Fruit fly (Drosophila melanogaster) whole organism, embryonic: ENCODE results near the gene smo.

Experiments
- Abd-B ChIP-seq: fragments of 200-800 bp; sonication (Bioruptor generic); optimal IDR thresholded peaks from 2 replicates; lab custom pipeline; 2018; ENCODE audit warnings: missing biosample characterization, mild to moderate bottlenecking, missing genetic modification characterization, moderate library complexity
- Atf6 ChIP-seq: fragments of 200-800 bp; sonication (Bioruptor generic); IDR thresholded peaks from 2 replicates; pipeline ENCODE4 v1.3.6; 2022; ENCODE audit warnings: missing biosample characterization, missing genetic modification characterization
- Bdp1 ChIP-seq: fragments of 200-800 bp; sonication (Bioruptor generic); optimal IDR thresholded peaks from 3 replicates; lab custom pipeline; 2016; ENCODE audit warnings: missing biosample characterization, missing genetic modification characterization
- Blimp-1 ChIP-seq: fragments of 200-800 bp; sonication (Bioruptor generic); optimal IDR thresholded peaks from 3 replicates; lab custom pipeline; 2018; ENCODE audit warnings: missing biosample characterization, missing genetic modification characterization, mild to moderate bottlenecking, moderate library complexity, missing genetic modification reagents
- CG11398 ChIP-seq: fragments of 200-800 bp; sonication (Bioruptor generic); optimal IDR thresholded peaks from 2 replicates; lab custom pipeline; 2016; ENCODE audit warnings: missing biosample characterization, missing genetic modification characterization
- CG11560 ChIP-seq: fragments of 200-800 bp; sonication (Bioruptor generic); IDR thresholded peaks from 3 replicates; pipeline ENCODE4 v1.3.6; 2022; ENCODE audit warnings: missing biosample characterization, missing genetic modification characterization
- CG12236 ChIP-seq: fragments of 200-800 bp; sonication (Bioruptor generic); optimal IDR thresholded peaks from 2 replicates; lab custom pipeline; 2016; ENCODE audit warnings: missing biosample characterization, missing genetic modification characterization
- CG14050 ChIP-seq: fragments of 200-800 bp; sonication (Bioruptor generic); IDR thresholded peaks from 3 replicates; pipeline ENCODE4 v1.3.6; 2022; ENCODE audit warnings: missing biosample characterization, missing genetic modification characterization
- CG14667 ChIP-seq: fragments of 200-800 bp; sonication (Bioruptor generic); IDR thresholded peaks from 2 replicates; pipeline ENCODE4 v1.3.6; 2022; ENCODE audit warnings: missing biosample characterization, missing genetic modification characterization
- CG15269 ChIP-seq: fragments of 200-800 bp; sonication (Bioruptor generic); optimal IDR thresholded peaks from 2 replicates; lab custom pipeline; 2018; ENCODE audit warnings: missing biosample characterization, mild to moderate bottlenecking, missing genetic modification characterization, moderate library complexity
- CG1529 ChIP-seq: fragments of 200-800 bp; sonication (Bioruptor generic); optimal IDR thresholded peaks from 3 replicates; lab custom pipeline; 2018; ENCODE audit warnings: missing biosample characterization, missing genetic modification characterization
- CG15601 ChIP-seq: fragments of 200-800 bp; sonication (Bioruptor generic); optimal IDR thresholded peaks from 3 replicates; lab custom pipeline; 2019; ENCODE audit warnings: missing biosample characterization, mild to moderate bottlenecking, missing genetic modification characterization, moderate library complexity
- CG15696 ChIP-seq: fragments of 200-800 bp; sonication (Bioruptor generic); optimal IDR thresholded peaks from 2 replicates; lab custom pipeline; 2019; ENCODE audit warnings: missing biosample characterization, mild to moderate bottlenecking, missing genetic modification characterization, moderate library complexity
- CG30020 ChIP-seq: fragments of 200-800 bp; optimal IDR thresholded peaks from 2 replicates; lab custom pipeline; 2019; ENCODE audit warnings: missing biosample characterization, mild to moderate bottlenecking, missing genetic modification characterization, moderate library complexity
- CG31441 ChIP-seq: fragments of 200-800 bp; sonication (Bioruptor generic); IDR thresholded peaks from 2 replicates; pipeline ENCODE4 v1.3.6; 2022; ENCODE audit warnings: missing biosample characterization, missing genetic modification characterization
- CG32772 ChIP-seq: fragments of 200-800 bp; sonication (Bioruptor generic); IDR thresholded peaks from 2 replicates; pipeline ENCODE4 v1.3.6; 2022; ENCODE audit warnings: missing biosample characterization, missing genetic modification characterization
- CG3281 ChIP-seq: fragments of 200-800 bp; sonication (Bioruptor generic); optimal IDR thresholded peaks from 3 replicates; lab custom pipeline; 2017; ENCODE audit warnings: missing biosample characterization, mild to moderate bottlenecking, missing genetic modification characterization
- CG4328 ChIP-seq: fragments of 200-800 bp; sonication (Bioruptor generic); optimal IDR thresholded peaks from 3 replicates; lab custom pipeline; 2017; ENCODE audit warnings: missing biosample characterization, missing genetic modification reagents, missing genetic modification characterization
- CG7357 ChIP-seq: fragments of 200-800 bp; sonication (Bioruptor generic); IDR thresholded peaks from 3 replicates; pipeline ENCODE4 v1.3.6; 2022; ENCODE audit warnings: missing biosample characterization, missing genetic modification characterization
- CG7987 ChIP-seq: fragments of 200-800 bp; sonication (Bioruptor generic); optimal IDR thresholded peaks from 2 replicates; lab custom pipeline; 2018; ENCODE audit warnings: missing biosample characterization, mild to moderate bottlenecking, missing genetic modification characterization, moderate library complexity
- CG9797 ChIP-seq: fragments of 200-800 bp; sonication (Bioruptor generic); optimal IDR thresholded peaks from 3 replicates; lab custom pipeline; 2018; ENCODE audit warnings: missing biosample characterization, mild to moderate bottlenecking, missing genetic modification characterization
- Deaf1 ChIP-seq: fragments of 200-800 bp; optimal IDR thresholded peaks from 3 replicates; lab custom pipeline; 2019; ENCODE audit warnings: missing biosample characterization, mild to moderate bottlenecking, missing genetic modification characterization, moderate library complexity
- Dek ChIP-seq: fragments of 200-800 bp; sonication (Bioruptor generic); optimal IDR thresholded peaks from 3 replicates; lab custom pipeline; 2019; ENCODE audit warnings: missing biosample characterization, mild to moderate bottlenecking, missing genetic modification characterization, moderate library complexity
- Dip3 ChIP-seq: fragments of 200-800 bp; sonication (Bioruptor generic); optimal IDR thresholded peaks from 3 replicates; lab custom pipeline; 2016; ENCODE audit warnings: missing biosample characterization, missing genetic modification characterization
- Doc3 ChIP-seq: fragments of 200-800 bp; sonication (Bioruptor generic); IDR thresholded peaks from 3 replicates; pipeline ENCODE4 v1.3.6; 2022; ENCODE audit warnings: missing biosample characterization, missing genetic modification characterization; ENCODE audit not compliant: partially characterized antibody
- Fer3 ChIP-seq: fragments of 200-800 bp; sonication (Bioruptor generic); optimal IDR thresholded peaks from 2 replicates; lab custom pipeline; 2018; ENCODE audit warnings: missing biosample characterization, mild to moderate bottlenecking, missing genetic modification characterization, moderate library complexity
- Gug ChIP-seq: fragments of 200-800 bp; sonication (Bioruptor generic); IDR thresholded peaks from 4 replicates; pipeline ENCODE4 v1.3.6; 2022; ENCODE audit warnings: missing biosample characterization, missing genetic modification characterization
- HmgD ChIP-seq: fragments of 200-800 bp; sonication (Bioruptor generic); optimal IDR thresholded peaks from 3 replicates; lab custom pipeline; 2016; ENCODE audit warnings: missing biosample characterization, missing genetic modification characterization
- Hr39 ChIP-seq: fragments of >200 bp; optimal IDR thresholded peaks from 2 replicates; lab custom pipeline; 2017
- Jarid2 ChIP-seq: fragments of 200-800 bp; sonication (Bioruptor generic); optimal IDR thresholded peaks from 3 replicates; lab custom pipeline; 2017; ENCODE audit warnings: mild to moderate bottlenecking, missing biosample characterization, missing genetic modification reagents, missing genetic modification characterization
- Lhr ChIP-seq: fragments of 200-800 bp; sonication (Bioruptor generic); optimal IDR thresholded peaks from 3 replicates; lab custom pipeline; 2017; ENCODE audit warnings: mild to moderate bottlenecking, missing biosample characterization, missing genetic modification reagents, missing genetic modification characterization
- Pdp1 ChIP-seq, 2 experiments: fragments of 200-800 bp; sonication (Bioruptor generic); optimal IDR thresholded peaks; 3 replicates each; lab custom pipeline; 2016; ENCODE audit warnings: missing biosample characterization in 2 of 2, missing genetic modification characterization in 2 of 2, mild to moderate bottlenecking in 1 of 2, moderate library complexity in 1 of 2
- Sin3A ChIP-seq: fragments of >200 bp; optimal IDR thresholded peaks from 2 replicates; lab custom pipeline; 2018
- aop ChIP-seq: fragments of 200-800 bp; sonication (Bioruptor generic); IDR thresholded peaks from 2 replicates; pipeline ENCODE4 v1.3.6; 2022; ENCODE audit warnings: missing biosample characterization, missing genetic modification characterization
- cg ChIP-seq: fragments of 200-800 bp; sonication (Bioruptor generic); optimal IDR thresholded peaks from 3 replicates; lab custom pipeline; 2019; ENCODE audit warnings: missing biosample characterization, mild to moderate bottlenecking, missing genetic modification characterization, moderate library complexity
- crc ChIP-seq: fragments of 200-800 bp; sonication (Bioruptor generic); optimal IDR thresholded peaks from 2 replicates; lab custom pipeline; 2016; ENCODE audit warnings: missing biosample characterization, missing genetic modification characterization
- crp ChIP-seq, 2 experiments: fragments of 200-800 bp; sonication (Bioruptor generic); optimal IDR thresholded peaks; 2 replicates in 1 of 2; 3 replicates in 1 of 2; lab custom pipeline; 2017; ENCODE audit warnings: missing biosample characterization in 2 of 2, missing genetic modification characterization in 2 of 2, mild to moderate bottlenecking in 1 of 2, moderate library complexity in 1 of 2
- dpn ChIP-seq, 2 experiments: fragments of 200-800 bp; sonication (Bioruptor generic); optimal IDR thresholded peaks; 3 replicates each; lab custom pipeline; 2016; ENCODE audit warnings: missing biosample characterization in 2 of 2, missing genetic modification characterization in 2 of 2
- emc ChIP-seq: fragments of 200-800 bp; sonication (Bioruptor generic); optimal IDR thresholded peaks from 2 replicates; lab custom pipeline; 2016; ENCODE audit warnings: missing biosample characterization, missing genetic modification characterization
- ems ChIP-seq: fragments of 200-800 bp; sonication (Bioruptor generic); optimal IDR thresholded peaks from 3 replicates; lab custom pipeline; 2016; ENCODE audit warnings: missing biosample characterization, missing genetic modification characterization
- eve ChIP-seq, 2 experiments: fragments of >200 bp; optimal IDR thresholded peaks; 2 replicates each; lab custom pipeline; 2017; ENCODE audit warnings: missing biosample characterization in 2 of 2, missing genetic modification characterization in 2 of 2
- grn ChIP-seq: fragments of 200-800 bp; sonication (Bioruptor generic); optimal IDR thresholded peaks from 3 replicates; lab custom pipeline; 2017; ENCODE audit warnings: missing biosample characterization, missing genetic modification characterization
- her ChIP-seq: fragments of 200-800 bp; sonication (Bioruptor generic); optimal IDR thresholded peaks from 2 replicates; lab custom pipeline; 2016; ENCODE audit warnings: missing biosample characterization, missing genetic modification characterization
- hth ChIP-seq: fragments of >200 bp; optimal IDR thresholded peaks from 2 replicates; lab custom pipeline; 2017; ENCODE audit warnings: inconsistent platforms
- ind ChIP-seq: fragments of 200-800 bp; sonication (Bioruptor generic); optimal IDR thresholded peaks from 3 replicates; lab custom pipeline; 2016; ENCODE audit warnings: missing biosample characterization, missing genetic modification characterization
- kay ChIP-seq: fragments of 200-800 bp; sonication (Bioruptor generic); optimal IDR thresholded peaks from 2 replicates; lab custom pipeline; 2016; ENCODE audit warnings: missing biosample characterization, missing genetic modification characterization
- odd ChIP-seq: fragments of 200-800 bp; sonication (Bioruptor generic); optimal IDR thresholded peaks from 2 replicates; lab custom pipeline; 2017; ENCODE audit warnings: missing biosample characterization, mild to moderate bottlenecking, missing genetic modification characterization
- pzg ChIP-seq: fragments of 200-800 bp; sonication (Bioruptor generic); optimal IDR thresholded peaks from 3 replicates; lab custom pipeline; 2018; ENCODE audit warnings: missing biosample characterization, mild to moderate bottlenecking, missing genetic modification characterization, moderate library complexity
- sens ChIP-seq: fragments of 200-800 bp; sonication (Bioruptor generic); peaks from one replicate; lab custom pipeline; 2016; ENCODE audit warnings: missing biosample characterization, missing genetic modification characterization
- ssp ChIP-seq: fragments of 200-800 bp; sonication (Bioruptor generic); IDR thresholded peaks from 2 replicates; pipeline ENCODE4 v1.3.6; 2022; ENCODE audit warnings: missing biosample characterization, missing genetic modification characterization
- tx ChIP-seq: fragments of 200-800 bp; sonication (Bioruptor generic); optimal IDR thresholded peaks from 2 replicates; lab custom pipeline; 2016; ENCODE audit warnings: missing biosample characterization, missing genetic modification characterization
- vvl ChIP-seq: fragments of 200-800 bp; sonication (Bioruptor generic); IDR thresholded peaks from 2 replicates; pipeline ENCODE4 v1.3.6; 2022; ENCODE audit warnings: missing biosample characterization, missing genetic modification characterization

The smo gene

DNA sequence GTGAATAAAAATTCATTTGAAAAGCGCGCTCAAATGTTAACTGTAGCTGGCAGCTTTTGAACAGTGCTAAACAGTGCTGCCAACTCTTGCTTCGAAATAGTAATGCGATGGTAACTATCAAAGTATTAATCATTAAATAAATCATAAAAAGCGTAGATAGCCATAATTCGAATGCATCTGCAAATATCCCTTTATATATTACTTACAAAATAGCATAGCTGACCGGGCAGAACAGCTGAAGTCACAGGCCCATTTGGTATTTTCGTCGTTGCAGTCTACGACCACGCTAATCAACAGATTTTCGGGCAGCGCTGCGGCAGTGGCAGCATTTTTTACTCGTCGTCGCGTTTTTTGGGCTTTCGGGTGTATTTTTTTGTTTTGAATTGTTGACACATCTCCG is 28.3 kb downstream of the smo start, which contains the start of gene Plc21C (continued):
- TF ChIP-seq grn (GFP tag; lab: Kevin White, UChicago) (peak; percentile 48), HmgD (GFP tag; lab: Kevin White, UChicago) (peak; percentile 61), CG14667 (no peak), CG9797 (GFP tag; lab: Kevin White, UChicago) (peak; percentile 89), CG1529 (no peak), ssp (GFP tag; lab: Robert Waterston, UW) (peak; percentile 34; the same call in 1 of the 2 replicates), Hr39 (lab: Kevin White, UChicago) (no peak), crp (GFP tag; optimal IDR thresholded peaks at IDR 0.05; lab: Kevin White, UChicago) (peak; percentile 16 to 88), CG15696 (tag; lab: Kevin White, UChicago) (peak; percentile 43), CG15601 (tag; lab: Kevin White, UChicago) (peak; percentile 60), Bdp1 (GFP tag; lab: Kevin White, UChicago) (peak; percentile 10), aop (GFP tag; lab: Robert Waterston, UW) (no peak), Dek (tag; lab: Kevin White, UChicago) (peak; percentile 42), Pdp1 (GFP tag; optimal IDR thresholded peaks at IDR 0.05; lab: Kevin White, UChicago) (peak; percentile 50 to 67), CG7987 (GFP tag; lab: Kevin White, UChicago) (no peak), CG7357 (GFP tag; lab: Robert Waterston, UW) (no peak), CG30020 (tag; lab: Kevin White, UChicago) (peak; percentile 25), hth (no peak), Fer3 (peak; percentile 45), CG12236 (GFP tag; lab: Kevin White, UChicago) (no peak), Deaf1 (peak; percentile 74), Abd-B (GFP tag; lab: Kevin White, UChicago) (peak; percentile 49), ind (GFP tag; lab: Kevin White, UChicago) (peak; percentile 38), vvl (GFP tag; lab: Robert Waterston, UW) (peak; percentile 65), Sin3A (lab: Kevin White, UChicago) (peak; percentile 97), tx (GFP tag; lab: Kevin White, UChicago) (peak; percentile 33), Jarid2 (GFP tag; lab: Kevin White, UChicago) (peak; percentile 16), CG14050 (GFP tag; lab: Robert Waterston, UW) (no peak), Gug (GFP tag; lab: Robert Waterston, UW) (no peak), CG3281 (GFP tag; lab: Kevin White, UChicago) (peak; percentile 11), CG4328 (GFP tag; lab: Kevin White, UChicago) (peak; percentile 58), emc (GFP tag; lab: Kevin White, UChicago) (peak; percentile 5), Dip3 (GFP tag; lab: Kevin White, UChicago) (peak; percentile 35), Blimp-1 (GFP tag; lab: Kevin White, UChicago) (peak; percentile 24), odd (no peak), Atf6 (peak; percentile 42; the same call in 1 of the 2 replicates), Doc3 (no peak), pzg (peak; percentile 96), CG11398 (GFP tag; lab: Kevin White, UChicago) (peak; percentile 25), kay (GFP tag; lab: Kevin White, UChicago) (peak; percentile 21), dpn (GFP tag; optimal IDR thresholded peaks at IDR 0.05; lab: Kevin White, UChicago) (peak; percentile 51 to 57), CG32772 (no peak), CG31441 (GFP tag; lab: Robert Waterston, UW) (0 out of 2 replicates have a peak, but pooled peaks have one; percentile 46), eve (GFP tag; optimal IDR thresholded peaks at IDR 0.05; lab: Kevin White, UChicago) (no peak), CG11560 (tag; lab: Robert Waterston, UW) (peak; percentile 33; the same call in 1 of the 3 replicates), ems (GFP tag; lab: Kevin White, UChicago) (peak; percentile 53), her (GFP tag; lab: Kevin White, UChicago) (peak; percentile 93), CG15269 (tag; lab: Kevin White, UChicago) (peak; percentile 35), Lhr (peak; percentile 75), crc (GFP tag; lab: Kevin White, UChicago) (peak; percentile 4), cg (no peak), sens (GFP tag; lab: Kevin White, UChicago) (peak; percentile 94)
